Fruit fly (Drosophila melanogaster): ENCODE data around the gene per.

DNA sequence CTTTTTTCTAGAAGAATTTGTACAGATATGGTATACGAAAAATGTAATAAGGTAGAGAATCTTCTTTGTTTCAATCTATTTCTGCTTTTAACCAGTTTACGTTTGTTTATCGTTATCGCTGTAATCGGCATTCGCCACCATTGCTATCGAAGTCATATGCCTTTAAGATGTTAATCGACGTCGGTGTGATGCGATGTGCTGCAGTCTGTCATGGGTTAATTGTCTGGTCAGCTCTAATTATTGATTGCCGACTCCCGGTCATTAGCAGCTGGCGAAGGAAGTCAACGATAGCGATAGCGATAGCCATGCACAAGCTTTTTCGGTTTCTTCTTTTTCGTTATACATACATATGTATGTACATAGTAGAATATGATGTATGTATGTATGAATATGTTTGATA lies 29.9 kb upstream of the per start:
- TF ChIP-seq ey (GFP tag; optimal IDR thresholded peaks at IDR 0.05): no peak
- TF ChIP-seq dsf (GFP tag; optimal IDR thresholded peaks at IDR 0.05; ENCODE audit: borderline replicate concordance): no peak

All from whole organism, wandering third instar larva.